Fruit fly (Drosophila melanogaster): Measurements from ENCODE around the gene CG6565.

Gene CG6565

DNA sequence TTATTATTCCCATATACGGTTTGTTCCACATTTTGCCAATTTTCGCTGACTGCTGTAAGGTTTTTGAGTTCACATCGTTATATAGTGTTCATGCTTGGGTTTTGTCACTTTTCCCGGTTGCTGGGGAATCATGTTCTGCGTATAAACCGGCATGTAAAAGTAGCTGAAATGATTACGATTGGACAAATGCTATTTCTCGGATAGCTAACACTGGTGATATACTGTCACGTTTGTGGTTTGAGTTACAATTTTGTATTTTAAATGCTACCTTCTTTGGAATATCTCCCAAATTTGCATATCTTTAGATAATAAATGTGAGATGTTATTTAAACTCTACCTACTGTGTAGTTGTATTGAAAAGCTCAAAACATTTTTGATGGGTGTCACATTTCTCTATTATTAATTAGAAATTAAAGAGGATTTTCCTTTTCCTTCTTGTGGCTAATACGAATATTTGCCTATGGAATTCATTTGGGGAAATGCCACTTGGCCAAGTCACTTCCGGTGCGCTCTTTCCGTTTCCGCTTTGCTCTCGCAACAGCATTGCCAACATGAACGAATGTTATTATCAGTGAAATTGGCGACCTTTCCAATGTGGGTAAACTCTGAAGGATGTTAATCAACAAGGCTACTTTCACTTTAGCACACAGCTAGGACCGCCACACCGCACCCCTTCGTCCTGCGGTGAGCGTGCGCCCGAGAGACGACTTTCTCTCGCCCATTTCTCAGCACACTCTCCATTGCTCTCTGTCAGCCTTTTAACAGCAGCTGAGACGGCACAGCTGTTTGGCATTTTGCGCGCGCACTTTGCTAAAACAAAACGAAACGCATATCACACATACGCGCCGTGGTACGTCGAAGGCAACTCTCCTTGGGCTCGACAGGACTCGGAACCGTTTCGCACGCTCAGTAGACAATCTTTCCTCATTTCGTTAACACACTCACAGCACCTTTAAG, 41.0 kb downstream of the CG6565 start, which contains the start of the genes CG16956, CG42784 and CG43850 (continued):
- TF ChIP-seq CG12769 (tag; optimal IDR thresholded peaks at IDR 0.05) (no peak), yki (optimal IDR thresholded peaks at IDR 0.05) (no peak), nmo (GFP tag; optimal IDR thresholded peaks at IDR 0.05) (no peak), bsh (GFP tag; optimal IDR thresholded peaks at IDR 0.05) (no peak), CG30403 (GFP tag; optimal IDR thresholded peaks at IDR 0.05) (no peak), CoRest (tag; optimal IDR thresholded peaks at IDR 0.05) (no peak), CG11696 (GFP tag; IDR thresholded peaks at IDR 0.05) (0 out of 2 replicates have a peak, but pooled peaks have one; percentile 20), CG7963 (GFP tag; IDR thresholded peaks at IDR 0.05; ENCODE audit: partially characterized antibody) (no peak), klu (GFP tag; IDR thresholded peaks at IDR 0.05) (no peak), Eip74EF (GFP tag; optimal IDR thresholded peaks at IDR 0.05) (no peak), CG8765 (GFP tag; IDR thresholded peaks at IDR 0.05) (no peak), CG15073 (GFP tag; optimal IDR thresholded peaks at IDR 0.05) (no peak), CG15269 (tag; optimal IDR thresholded peaks at IDR 0.05) (peak; percentile 66), Meics (GFP tag; optimal IDR thresholded peaks at IDR 0.05) (peak; percentile 87), so (GFP tag; IDR thresholded peaks at IDR 0.05) (0 out of 3 replicates have a peak, but pooled peaks have one; percentile 60), CG17328 (GFP tag; IDR thresholded peaks at IDR 0.05) (peak; percentile 53), YL-1 (GFP tag; optimal IDR thresholded peaks at IDR 0.05) (peak; percentile 55), CG4360 (GFP tag; IDR thresholded peaks at IDR 0.05) (no peak), tgo (GFP tag; IDR thresholded peaks at IDR 0.05) (no peak; the same call in 2 of the 3 replicates), grn (GFP tag; optimal IDR thresholded peaks at IDR 0.05) (peak; percentile 1), zen (tag; optimal IDR thresholded peaks at IDR 0.05) (no peak), ATbp (GFP tag; optimal IDR thresholded peaks at IDR 0.05) (peak; percentile 66), cas (GFP tag; IDR thresholded peaks at IDR 0.05) (no peak), CG6854 (GFP tag; optimal IDR thresholded peaks at IDR 0.05) (peak; percentile 84), gsb-n (tag; optimal IDR thresholded peaks at IDR 0.05) (no peak), sqz (GFP tag; optimal IDR thresholded peaks at IDR 0.05) (peak; percentile 26), CG7271 (tag; optimal IDR thresholded peaks at IDR 0.05) (peak; percentile 2), ap (GFP tag; IDR thresholded peaks at IDR 0.05) (no peak), B-H2 (GFP tag; optimal IDR thresholded peaks at IDR 0.05) (peak; percentile 85), chn (GFP tag; optimal IDR thresholded peaks at IDR 0.05) (no peak), CG1233 (GFP tag; optimal IDR thresholded peaks at IDR 0.05) (peak; percentile 69), CG18764 (GFP tag; optimal IDR thresholded peaks at IDR 0.05) (no peak), kni (GFP tag; optimal IDR thresholded peaks at IDR 0.05) (no peak), CG6813 (GFP tag; optimal IDR thresholded peaks at IDR 0.05) (peak; percentile 85), Doc3 (GFP tag; IDR thresholded peaks at IDR 0.05; ENCODE audit: partially characterized antibody) (no peak), Mes4 (GFP tag; optimal IDR thresholded peaks at IDR 0.05) (peak; percentile 23), CG2199 (GFP tag; IDR thresholded peaks at IDR 0.05) (no peak), sens (GFP tag) (peak; percentile 82), Deaf1 (tag; optimal IDR thresholded peaks at IDR 0.05) (peak; percentile 48), CG6254 (GFP tag; optimal IDR thresholded peaks at IDR 0.05) (no peak), pan (optimal IDR thresholded peaks at IDR 0.05) (no peak), pan (GFP tag; optimal IDR thresholded peaks at IDR 0.05 in 1 of 2, IDR thresholded peaks at IDR 0.05 in 1 of 2) (no peak), hb (GFP tag; IDR thresholded peaks at IDR 0.05; ENCODE audit: partially characterized antibody) (no peak), ase (GFP tag; IDR thresholded peaks at IDR 0.05) (0 out of 3 replicates have a peak, but pooled peaks have one; percentile 7), hbn (GFP tag; IDR thresholded peaks at IDR 0.05; ENCODE audit: partially characterized antibody) (no peak), Antp (GFP tag; optimal IDR thresholded peaks at IDR 0.05) (no peak), CG18262 (tag; optimal IDR thresholded peaks at IDR 0.05) (no peak), zen2 (GFP tag; IDR thresholded peaks at IDR 0.05; ENCODE audit: partially characterized antibody) (no peak)
